Worm (Caenorhabditis elegans) whole organism, L1 larva: Measurements from ENCODE around the gene glb-13.

Source experiments
- C04F5.9 ChIP-seq: sonication (generic microtip); optimal IDR thresholded peaks from 2 replicates; lab custom pipeline; 2016; ENCODE audit warnings: missing genetic modification characterization, missing compliant biosample characterization
- C16A3.4 ChIP-seq: fragments of 150-350 bp; optimal IDR thresholded peaks from 2 replicates; lab custom pipeline; 2014; ENCODE audit warnings: missing biosample characterization, missing genetic modification characterization
- C34B4.2 ChIP-seq: sonication (generic microtip); optimal IDR thresholded peaks from 2 replicates; lab custom pipeline; 2017; ENCODE audit warnings: mild to moderate bottlenecking, missing genetic modification characterization, missing compliant biosample characterization
- Y116A8C.19 ChIP-seq: sonication (generic microtip); optimal IDR thresholded peaks from 2 replicates; lab custom pipeline; 2016; ENCODE audit warnings: missing compliant biosample characterization, missing genetic modification characterization, borderline replicate concordance
- aha-1 ChIP-seq: fragments of 150-350 bp; optimal IDR thresholded peaks from 2 replicates; lab custom pipeline; 2014; ENCODE audit warnings: missing biosample characterization, missing genetic modification characterization
- aly-2 ChIP-seq: fragments of 150-350 bp; optimal IDR thresholded peaks from 2 replicates; lab custom pipeline; 2014; ENCODE audit warnings: missing biosample characterization, missing genetic modification characterization
- ama-1 ChIP-seq: fragments of 150-350 bp; optimal IDR thresholded peaks from 2 replicates; lab custom pipeline; 2014
- blmp-1 ChIP-seq: fragments of 150-350 bp; optimal IDR thresholded peaks from 2 replicates; lab custom pipeline; 2014; ENCODE audit warnings: missing biosample characterization, missing genetic modification characterization
- ceh-8 ChIP-seq: fragments of 200-800 bp; sonication (Bioruptor generic); optimal IDR thresholded peaks from 2 replicates; lab custom pipeline; 2018; ENCODE audit warnings: mild to moderate bottlenecking, missing genetic modification characterization, moderate library complexity, missing compliant biosample characterization
- ceh-88 ChIP-seq: fragments of 200-800 bp; sonication (Bioruptor generic); IDR thresholded peaks from 2 replicates; pipeline ENCODE4 v1.3.6; 2022; ENCODE audit warnings: missing genetic modification characterization, missing compliant biosample characterization
- dpl-1 ChIP-seq, 3 experiments: fragments of 150-350 bp in 2 of 3; sonication (generic microtip) in 1 of 3; optimal IDR thresholded peaks; 2 replicates each; lab custom pipeline; 2014 to 2017; ENCODE audit warnings: missing biosample characterization in 3 of 3, missing genetic modification characterization in 3 of 3, missing genetic modification reagents in 3 of 3
- efl-1 ChIP-seq, 4 experiments: fragments of 150-350 bp; optimal IDR thresholded peaks in 3 of 4; peaks in 1 of 4; 1 replicate in 1 of 4; 2 replicates in 3 of 4; lab custom pipeline; 2014; ENCODE audit warnings: missing biosample characterization in 2 of 4, missing genetic modification characterization in 2 of 4, missing genetic modification reagents in 2 of 4
- egl-13 ChIP-seq: sonication (generic microtip); optimal IDR thresholded peaks from 2 replicates; lab custom pipeline; 2016; ENCODE audit warnings: missing genotype, missing genetic modification reagents, missing genetic modification characterization, missing compliant biosample characterization
- fkh-4 ChIP-seq: sonication (generic microtip); optimal IDR thresholded peaks from 2 replicates; lab custom pipeline; 2016; ENCODE audit warnings: missing compliant biosample characterization, missing genetic modification characterization, borderline replicate concordance
- fos-1 ChIP-seq: fragments of 150-350 bp; optimal IDR thresholded peaks from 2 replicates; lab custom pipeline; 2014; ENCODE audit warnings: missing biosample characterization, missing genetic modification characterization
- grh-1 ChIP-seq: fragments of 200-800 bp; sonication (Bioruptor generic); IDR thresholded peaks from 2 replicates; pipeline ENCODE4 v1.3.6; 2022; ENCODE audit warnings: missing genetic modification reagents, missing genetic modification characterization, missing compliant biosample characterization
- hlh-17 ChIP-seq: fragments of 200-800 bp; sonication (Bioruptor generic); optimal IDR thresholded peaks from 2 replicates; lab custom pipeline; 2018; ENCODE audit warnings: missing genetic modification characterization, mild to moderate bottlenecking, missing compliant biosample characterization, moderate library complexity, borderline replicate concordance
- hlh-4 ChIP-seq: sonication (generic microtip); optimal IDR thresholded peaks from 2 replicates; lab custom pipeline; 2016; ENCODE audit warnings: mild to moderate bottlenecking, missing genetic modification characterization, missing compliant biosample characterization
- lin-13 ChIP-seq: fragments of 150-350 bp; optimal IDR thresholded peaks from 2 replicates; lab custom pipeline; 2014; ENCODE audit warnings: missing biosample characterization, missing genetic modification reagents, missing genetic modification characterization
- lin-15B ChIP-seq: fragments of 150-350 bp; sonication (generic microtip); optimal IDR thresholded peaks from 3 replicates; lab custom pipeline; 2014; ENCODE audit warnings: missing biosample characterization, missing genetic modification characterization
- lin-39 ChIP-seq: fragments of 150-350 bp; optimal IDR thresholded peaks from 2 replicates; lab custom pipeline; 2014; ENCODE audit warnings: missing biosample characterization, missing genetic modification reagents, missing genetic modification characterization
- lir-3 ChIP-seq: sonication (generic microtip); optimal IDR thresholded peaks from 2 replicates; lab custom pipeline; 2016; ENCODE audit warnings: mild to moderate bottlenecking, missing genetic modification characterization, moderate library complexity, missing compliant biosample characterization; ENCODE audit not compliant: poor library complexity
- lsy-2 ChIP-seq, 2 experiments: fragments of 150-350 bp; optimal IDR thresholded peaks; 2 replicates each; lab custom pipeline; 2014; ENCODE audit warnings: missing biosample characterization in 2 of 2, missing genetic modification characterization in 2 of 2
- mab-9 ChIP-seq: fragments of 200-800 bp; sonication (Bioruptor generic); IDR thresholded peaks from 2 replicates; pipeline ENCODE4 v1.3.6; 2022; ENCODE audit warnings: missing genetic modification reagents, missing genetic modification characterization, missing compliant biosample characterization
- mep-1 ChIP-seq: fragments of 150-350 bp; optimal IDR thresholded peaks from 2 replicates; lab custom pipeline; 2014; ENCODE audit warnings: missing biosample characterization, missing genetic modification characterization
- nhr-19 ChIP-seq: fragments of 200-800 bp; sonication (Bioruptor generic); conservative IDR thresholded peaks from 2 replicates; pipeline ENCODE4 v1.3.6; 2022; ENCODE audit warnings: missing genetic modification characterization, missing compliant biosample characterization
- nhr-20 ChIP-seq: sonication (generic microtip); optimal IDR thresholded peaks from 2 replicates; lab custom pipeline; 2016; ENCODE audit warnings: mild to moderate bottlenecking, missing genetic modification characterization, missing compliant biosample characterization
- nhr-237 ChIP-seq: fragments of 150-350 bp; optimal IDR thresholded peaks from 2 replicates; lab custom pipeline; 2014; ENCODE audit warnings: missing biosample characterization, missing genetic modification characterization
- nhr-28 ChIP-seq: fragments of 150-350 bp; optimal IDR thresholded peaks from 2 replicates; lab custom pipeline; 2014; ENCODE audit warnings: missing biosample characterization, missing genetic modification characterization
- nhr-47 ChIP-seq: sonication (generic microtip); optimal IDR thresholded peaks from 2 replicates; lab custom pipeline; 2016; ENCODE audit warnings: mild to moderate bottlenecking, missing genetic modification characterization, moderate library complexity, missing compliant biosample characterization
- nhr-71 ChIP-seq: sonication (generic microtip); optimal IDR thresholded peaks from 2 replicates; lab custom pipeline; 2016; ENCODE audit warnings: mild to moderate bottlenecking, missing genetic modification characterization, moderate library complexity, missing compliant biosample characterization
- nhr-76 ChIP-seq: sonication (generic microtip); optimal IDR thresholded peaks from 2 replicates; lab custom pipeline; 2017; ENCODE audit warnings: missing biosample characterization, missing genetic modification characterization
- nhr-77 ChIP-seq: fragments of 150-350 bp; optimal IDR thresholded peaks from 2 replicates; lab custom pipeline; 2014; ENCODE audit warnings: missing biosample characterization, missing genetic modification characterization
- nhr-84 ChIP-seq: sonication (generic microtip); optimal IDR thresholded peaks from 2 replicates; lab custom pipeline; 2017; ENCODE audit warnings: missing biosample characterization, missing genetic modification characterization
- nhr-85 ChIP-seq: sonication (generic microtip); peaks from one replicate; lab custom pipeline; 2016; ENCODE audit warnings: missing genetic modification characterization, inconsistent platforms, missing compliant biosample characterization
- nhr-90 ChIP-seq: sonication (generic microtip); optimal IDR thresholded peaks from 2 replicates; lab custom pipeline; 2016; ENCODE audit warnings: mild to moderate bottlenecking, missing genetic modification characterization, missing compliant biosample characterization; ENCODE audit not compliant: poor library complexity
- pag-3 ChIP-seq: sonication (generic microtip); optimal IDR thresholded peaks from 2 replicates; lab custom pipeline; 2017; ENCODE audit warnings: missing genetic modification characterization, mild to moderate bottlenecking, missing compliant biosample characterization, antibody characterized with exemption, borderline replicate concordance; ENCODE audit not compliant: insufficient read depth
- pax-3 ChIP-seq: fragments of 200-800 bp; sonication (Bioruptor generic); optimal IDR thresholded peaks from 2 replicates; lab custom pipeline; 2018; ENCODE audit warnings: mild to moderate bottlenecking, missing genetic modification characterization, moderate library complexity, missing compliant biosample characterization
- pqm-1 ChIP-seq: sonication (generic microtip); optimal IDR thresholded peaks from 3 replicates; lab custom pipeline; 2017; ENCODE audit warnings: missing biosample characterization, missing genetic modification characterization
- skn-1 ChIP-seq: fragments of 150-350 bp; optimal IDR thresholded peaks from 2 replicates; lab custom pipeline; 2014; ENCODE audit warnings: missing biosample characterization, missing genetic modification characterization
- snpc-4 ChIP-seq: fragments of 150-350 bp; optimal IDR thresholded peaks from 2 replicates; lab custom pipeline; 2014; ENCODE audit warnings: missing biosample characterization, missing genetic modification characterization
- snu-23 ChIP-seq: sonication (generic microtip); optimal IDR thresholded peaks from 2 replicates; lab custom pipeline; 2016; ENCODE audit warnings: missing genetic modification characterization, missing compliant biosample characterization
- sptf-1 ChIP-seq: fragments of 150-350 bp; optimal IDR thresholded peaks from 2 replicates; lab custom pipeline; 2014; ENCODE audit warnings: missing biosample characterization, missing genetic modification characterization
- swsn-7 ChIP-seq: sonication (generic microtip); optimal IDR thresholded peaks from 2 replicates; lab custom pipeline; 2016; ENCODE audit warnings: missing genetic modification characterization, missing compliant biosample characterization
- tbx-2 ChIP-seq: sonication (generic microtip); optimal IDR thresholded peaks from 2 replicates; lab custom pipeline; 2016; ENCODE audit warnings: missing genetic modification characterization, missing compliant biosample characterization
- tlp-1 ChIP-seq: fragments of 150-350 bp; optimal IDR thresholded peaks from 2 replicates; lab custom pipeline; 2014; ENCODE audit warnings: missing biosample characterization, missing genetic modification characterization
- unc-130 ChIP-seq: fragments of 150-350 bp; optimal IDR thresholded peaks from 2 replicates; lab custom pipeline; 2017; ENCODE audit warnings: missing biosample characterization, missing genetic modification characterization, inconsistent platforms
- zip-4 ChIP-seq: fragments of 200-800 bp; sonication (Bioruptor generic); optimal IDR thresholded peaks from 2 replicates; lab custom pipeline; 2018; ENCODE audit warnings: mild to moderate bottlenecking, missing genetic modification characterization, moderate library complexity, missing compliant biosample characterization

The glb-13 gene

DNA sequence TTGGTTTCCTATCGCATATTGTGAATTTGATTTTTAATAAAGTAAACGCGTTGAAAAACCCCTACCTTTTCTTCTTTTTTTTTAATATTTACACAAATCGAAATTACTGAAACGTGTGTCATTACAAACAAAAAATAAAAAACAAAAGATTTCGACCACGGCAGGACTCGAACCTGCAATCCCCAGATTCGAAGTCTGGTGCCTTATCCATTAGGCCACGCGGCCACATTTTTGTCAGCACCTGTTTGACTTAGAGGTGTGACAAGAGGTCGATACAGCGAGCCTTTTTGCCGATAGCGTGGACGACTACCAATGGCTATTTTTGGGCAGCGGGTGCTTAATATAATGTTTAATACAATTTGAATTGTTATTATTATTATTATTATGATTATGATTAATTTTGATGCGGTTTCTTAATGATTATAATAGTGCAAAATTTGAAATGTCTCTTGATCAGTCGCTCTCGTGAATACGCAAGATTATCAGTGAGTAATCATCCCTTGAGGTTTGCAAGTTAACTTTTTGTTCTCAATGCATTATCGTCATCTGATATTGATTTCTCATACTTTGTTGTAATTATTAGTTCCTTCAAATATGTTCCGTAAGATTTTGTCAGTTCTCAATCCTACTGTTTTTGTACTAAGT is 40.2 kb downstream of the glb-13 start, which contains the start of gene srd-44:
Gene srd-44, plus strand, starts transcription at position 595 of the 645 bp plus-strand sequence.
- TF ChIP-seq snu-23 (GFP tag; lab: Kevin White, UChicago), result peak; percentile 50
- no peak for TF ChIP-seq C04F5.9
- no peak for TF ChIP-seq ceh-88 (GFP tag; lab: Robert Waterston, UW)
- no peak for TF ChIP-seq aha-1 (tag; lab: Kevin White, UChicago)
- no peak for TF ChIP-seq lin-39 (tag; lab: Kevin White, UChicago)
- no peak for TF ChIP-seq Y116A8C.19 (tag; lab: Kevin White, UChicago)
- TF ChIP-seq efl-1 (optimal IDR thresholded peaks at IDR 0.05; lab: Kevin White, UChicago), result no peak
- TF ChIP-seq efl-1 (GFP tag; optimal IDR thresholded peaks at IDR 0.05 in 1 of 2; lab: Kevin White, UChicago), result peak in 1 of 2 experiments; percentile 58
- no peak for TF ChIP-seq dpl-1 (GFP tag; optimal IDR thresholded peaks at IDR 0.05; lab: Kevin White, UChicago)
- TF ChIP-seq mab-9 (GFP tag; lab: Robert Waterston, UW), result no peak
- 0 out of 2 replicates have a peak, but pooled peaks have one; percentile 10 for TF ChIP-seq nhr-19 (GFP tag; lab: Robert Waterston, UW)
- TF ChIP-seq unc-130 (tag; lab: Kevin White, UChicago), result no peak
- no peak for TF ChIP-seq nhr-237 (tag; lab: Kevin White, UChicago)
- TF ChIP-seq tbx-2, result no peak
- TF ChIP-seq C16A3.4 (tag; lab: Kevin White, UChicago), result peak; percentile 19
- TF ChIP-seq tlp-1 (tag; lab: Kevin White, UChicago), result no peak
- peak; percentile 48 for TF ChIP-seq lir-3 (tag; lab: Kevin White, UChicago)
- no peak for TF ChIP-seq nhr-28
- TF ChIP-seq ceh-8 (GFP tag; lab: Kevin White, UChicago), result no peak
- TF ChIP-seq swsn-7, result no peak
- TF ChIP-seq hlh-4 (tag; lab: Kevin White, UChicago), result no peak
- TF ChIP-seq mep-1 (tag; lab: Kevin White, UChicago), result no peak
- no peak for TF ChIP-seq pag-3
- TF ChIP-seq pax-3 (tag; lab: Kevin White, UChicago), result no peak
- no peak for TF ChIP-seq fkh-4 (tag; lab: Kevin White, UChicago)
- TF ChIP-seq skn-1 (tag; lab: Kevin White, UChicago), result no peak
- TF ChIP-seq nhr-20 (tag; lab: Kevin White, UChicago), result peak; percentile 29
- TF ChIP-seq ama-1 (lab: Kevin White, UChicago), result no peak
- TF ChIP-seq nhr-90 (tag; lab: Kevin White, UChicago), result peak; percentile 33
- TF ChIP-seq blmp-1 (tag; lab: Kevin White, UChicago), result no peak
- no peak for TF ChIP-seq fos-1
- no peak for TF ChIP-seq nhr-84 (tag; lab: Kevin White, UChicago)
- no peak for TF ChIP-seq pqm-1 (tag; lab: Kevin White, UChicago)
- TF ChIP-seq nhr-76, result no peak
- no peak for TF ChIP-seq aly-2 (tag; lab: Kevin White, UChicago)
- no peak for TF ChIP-seq zip-4 (GFP tag; lab: Kevin White, UChicago)
- TF ChIP-seq C34B4.2 (tag; lab: Kevin White, UChicago), result no peak
- TF ChIP-seq nhr-77 (tag; lab: Kevin White, UChicago), result no peak
- no peak for TF ChIP-seq grh-1 (GFP tag; lab: Robert Waterston, UW)
- TF ChIP-seq lin-13, result no peak
- peak; percentile 31 for TF ChIP-seq nhr-71 (tag; lab: Kevin White, UChicago)
- no peak for TF ChIP-seq lin-15B (tag; lab: Kevin White, UChicago)
- no peak for TF ChIP-seq lsy-2 (tag; optimal IDR thresholded peaks at IDR 0.05; lab: Kevin White, UChicago)
- TF ChIP-seq nhr-47 (tag; lab: Kevin White, UChicago), result peak; percentile 13
- no peak for TF ChIP-seq sptf-1
- no peak for TF ChIP-seq hlh-17 (GFP tag; lab: Kevin White, UChicago)
- TF ChIP-seq nhr-85 (tag; lab: Kevin White, UChicago), result peak; percentile 40
- no peak for TF ChIP-seq egl-13
- no peak for TF ChIP-seq snpc-4 (tag; lab: Kevin White, UChicago)
